Worm (Caenorhabditis elegans) whole organism, L4 larva: ENCODE data around the gene wdr-60.
A peak's percentile ranks its signal among the peaks of the same experiment; 100 is the strongest.

Experiments used
- F26F4.8 ChIP-seq: fragments of 200-800 bp; sonication (Bioruptor generic); conservative IDR thresholded peaks from 2 replicates; pipeline ENCODE4 v1.3.6; 2022; ENCODE audit warnings: missing genetic modification characterization, missing compliant biosample characterization
- F37D6.2 ChIP-seq: sonication (generic microtip); optimal IDR thresholded peaks from 2 replicates; lab custom pipeline; 2016; ENCODE audit warnings: mild to moderate bottlenecking, missing genetic modification characterization, missing compliant biosample characterization
- T26A8.4 ChIP-seq: fragments of 200-800 bp; sonication (Bioruptor generic); IDR thresholded peaks from 2 replicates; pipeline ENCODE4 v1.3.6; 2022; ENCODE audit warnings: missing genetic modification characterization, missing compliant biosample characterization
- aha-1 ChIP-seq: fragments of 150-350 bp; peaks from one replicate; lab custom pipeline; 2014; ENCODE audit warnings: missing biosample characterization, missing genetic modification characterization
- aly-2 ChIP-seq: sonication (generic microtip); optimal IDR thresholded peaks from 2 replicates; lab custom pipeline; 2018; ENCODE audit warnings: missing biosample characterization, missing genetic modification characterization
- ceh-62 ChIP-seq: sonication (generic microtip); optimal IDR thresholded peaks from 2 replicates; lab custom pipeline; 2017; ENCODE audit warnings: missing biosample characterization, missing genetic modification characterization
- ceh-82 ChIP-seq: sonication (generic microtip); optimal IDR thresholded peaks from 2 replicates; lab custom pipeline; 2017; ENCODE audit warnings: missing biosample characterization, missing genetic modification characterization
- ces-1 ChIP-seq: fragments of 150-350 bp; sonication (generic microtip); optimal IDR thresholded peaks from 4 replicates; lab custom pipeline; 2014; ENCODE audit warnings: missing biosample characterization, missing genetic modification reagents, missing genetic modification characterization
- ctbp-1 ChIP-seq: fragments of 200-800 bp; sonication (Bioruptor generic); IDR thresholded peaks from 2 replicates; pipeline ENCODE4 v1.3.6; 2022; ENCODE audit warnings: missing genetic modification reagents, missing genetic modification characterization, missing compliant biosample characterization
- daf-8 ChIP-seq: fragments of 200-800 bp; sonication (Bioruptor generic); IDR thresholded peaks from 2 replicates; pipeline ENCODE4 v1.3.6; 2022; ENCODE audit warnings: missing genetic modification characterization, missing compliant biosample characterization
- dmd-6 ChIP-seq: fragments of 200-800 bp; sonication (Bioruptor generic); IDR thresholded peaks from 2 replicates; pipeline ENCODE4 v1.3.6; 2022; ENCODE audit warnings: missing genetic modification reagents, missing genetic modification characterization, missing compliant biosample characterization
- duxl-1 ChIP-seq: sonication (generic microtip); optimal IDR thresholded peaks from 2 replicates; lab custom pipeline; 2016; ENCODE audit warnings: mild to moderate bottlenecking, missing genetic modification characterization, moderate library complexity, missing compliant biosample characterization; ENCODE audit not compliant: poor library complexity
- egl-27 ChIP-seq: sonication (generic microtip); optimal IDR thresholded peaks from 3 replicates; lab custom pipeline; 2017; ENCODE audit warnings: missing biosample characterization, missing genetic modification reagents, missing genetic modification characterization
- fkh-10 ChIP-seq: fragments of 150-350 bp; optimal IDR thresholded peaks from 2 replicates; lab custom pipeline; 2014; ENCODE audit warnings: missing biosample characterization, missing genetic modification reagents, missing genetic modification characterization
- fos-1 ChIP-seq: fragments of 150-350 bp; optimal IDR thresholded peaks from 2 replicates; lab custom pipeline; 2014; ENCODE audit warnings: missing biosample characterization, missing genetic modification characterization
- hlh-11 ChIP-seq: fragments of 200-800 bp; sonication (Bioruptor generic); optimal IDR thresholded peaks from 2 replicates; lab custom pipeline; 2018; ENCODE audit warnings: mild to moderate bottlenecking, missing genetic modification characterization, missing compliant biosample characterization
- hlh-30 ChIP-seq: sonication (generic microtip); optimal IDR thresholded peaks from 2 replicates; lab custom pipeline; 2017; ENCODE audit warnings: antibody characterized with exemption, mild to moderate bottlenecking, missing genetic modification characterization, missing compliant biosample characterization; ENCODE audit not compliant: insufficient read depth
- lim-7 ChIP-seq: fragments of 200-800 bp; sonication (Bioruptor generic); IDR thresholded peaks from 2 replicates; pipeline ENCODE4 v1.3.6; 2022; ENCODE audit warnings: missing genetic modification characterization, missing compliant biosample characterization
- lin-13 ChIP-seq: fragments of 150-350 bp; optimal IDR thresholded peaks from 2 replicates; lab custom pipeline; 2014; ENCODE audit warnings: missing biosample characterization, missing genetic modification reagents, missing genetic modification characterization
- lin-38 ChIP-seq: fragments of 200-800 bp; sonication (Bioruptor generic); IDR thresholded peaks from 2 replicates; pipeline ENCODE4 v1.3.6; 2022; ENCODE audit warnings: missing genetic modification reagents, missing genetic modification characterization, missing compliant biosample characterization
- lin-39 ChIP-seq: fragments of 150-350 bp; optimal IDR thresholded peaks from 2 replicates; lab custom pipeline; 2014; ENCODE audit warnings: missing biosample characterization, missing genetic modification reagents, missing genetic modification characterization
- lir-3 ChIP-seq: sonication (generic microtip); optimal IDR thresholded peaks from 2 replicates; lab custom pipeline; 2016; ENCODE audit warnings: mild to moderate bottlenecking, missing genetic modification characterization, missing compliant biosample characterization
- lsy-2 ChIP-seq, 2 experiments: fragments of 150-350 bp in 1 of 2; sonication (generic microtip) in 1 of 2; optimal IDR thresholded peaks; 2 replicates each; lab custom pipeline; 2014 to 2017; ENCODE audit warnings: missing biosample characterization in 2 of 2, missing genetic modification characterization in 2 of 2
- madf-9 ChIP-seq: fragments of 200-800 bp; sonication (Bioruptor generic); conservative IDR thresholded peaks from 2 replicates; pipeline ENCODE4 v1.3.6; 2022; ENCODE audit warnings: missing genetic modification reagents, missing genetic modification characterization, missing compliant biosample characterization
- mdl-1 ChIP-seq, 2 experiments: fragments of 150-350 bp in 1 of 2; sonication (generic microtip) in 1 of 2; optimal IDR thresholded peaks; 2 replicates each; lab custom pipeline; 2014 to 2017; ENCODE audit warnings: missing biosample characterization in 2 of 2, missing genetic modification characterization in 2 of 2
- mdt-29 ChIP-seq: fragments of 200-800 bp; sonication (Bioruptor generic); IDR thresholded peaks from 2 replicates; pipeline ENCODE4 v1.3.6; 2022; ENCODE audit warnings: missing genetic modification reagents, missing genetic modification characterization, missing compliant biosample characterization
- mes-2 ChIP-seq: sonication (generic microtip); optimal IDR thresholded peaks from 2 replicates; lab custom pipeline; 2016; ENCODE audit warnings: missing genotype, mild to moderate bottlenecking, missing genetic modification characterization, missing compliant biosample characterization; ENCODE audit not compliant: poor library complexity, severe bottlenecking
- mxl-3 ChIP-seq: fragments of 200-800 bp; sonication (Bioruptor generic); optimal IDR thresholded peaks from 2 replicates; lab custom pipeline; 2018; ENCODE audit warnings: mild to moderate bottlenecking, missing genetic modification characterization, missing compliant biosample characterization
- nhr-11 ChIP-seq: fragments of 150-350 bp; optimal IDR thresholded peaks from 2 replicates; lab custom pipeline; 2014; ENCODE audit warnings: missing biosample characterization, missing genetic modification characterization
- nhr-25 ChIP-seq: sonication (generic microtip); optimal IDR thresholded peaks from 2 replicates; lab custom pipeline; 2017; ENCODE audit warnings: missing genetic modification characterization, mild to moderate bottlenecking, missing compliant biosample characterization, antibody characterized with exemption, moderate library complexity, borderline replicate concordance; ENCODE audit not compliant: insufficient read depth
- nhr-42 ChIP-seq: fragments of 200-800 bp; sonication (Bioruptor generic); IDR thresholded peaks from 2 replicates; pipeline ENCODE4 v1.3.6; 2022; ENCODE audit warnings: missing genetic modification characterization, missing compliant biosample characterization
- nhr-48 ChIP-seq: sonication (generic microtip); optimal IDR thresholded peaks from 2 replicates; lab custom pipeline; 2016; ENCODE audit warnings: mild to moderate bottlenecking, missing genetic modification characterization, missing compliant biosample characterization
- nhr-6 ChIP-seq: fragments of 150-350 bp; optimal IDR thresholded peaks from 2 replicates; lab custom pipeline; 2014; ENCODE audit warnings: missing biosample characterization, missing genetic modification characterization
- nhr-77 ChIP-seq: fragments of 150-350 bp; optimal IDR thresholded peaks from 2 replicates; lab custom pipeline; 2014; ENCODE audit warnings: missing biosample characterization, missing genetic modification characterization
- rbr-2 ChIP-seq: sonication (generic microtip); optimal IDR thresholded peaks from 2 replicates; lab custom pipeline; 2016; ENCODE audit warnings: missing genotype, missing genetic modification characterization, missing compliant biosample characterization
- snpc-1.2 ChIP-seq: fragments of 200-800 bp; sonication (Bioruptor generic); IDR thresholded peaks from 2 replicates; pipeline ENCODE4 v1.3.6; 2022; ENCODE audit warnings: missing genetic modification reagents, missing genetic modification characterization, missing compliant biosample characterization
- spr-1 ChIP-seq: sonication (generic microtip); optimal IDR thresholded peaks from 2 replicates; lab custom pipeline; 2016; ENCODE audit warnings: mild to moderate bottlenecking, missing genetic modification characterization, missing compliant biosample characterization
- tra-1 ChIP-seq: fragments of 200-800 bp; sonication (Bioruptor generic); IDR thresholded peaks from 2 replicates; pipeline ENCODE4 v1.3.6; 2022; ENCODE audit warnings: missing genetic modification reagents, missing genetic modification characterization, missing compliant biosample characterization
- unc-130 ChIP-seq: sonication (generic microtip); optimal IDR thresholded peaks from 2 replicates; lab custom pipeline; 2016; ENCODE audit warnings: missing genetic modification reagents, missing genetic modification characterization, missing compliant biosample characterization
- zag-1 ChIP-seq: fragments of 150-350 bp; optimal IDR thresholded peaks from 2 replicates; lab custom pipeline; 2014; ENCODE audit warnings: missing biosample characterization, missing genetic modification characterization
- zip-2 ChIP-seq: fragments of 150-350 bp; optimal IDR thresholded peaks from 2 replicates; lab custom pipeline; 2014; ENCODE audit warnings: missing biosample characterization, missing genetic modification characterization
- ztf-7 ChIP-seq: fragments of 150-350 bp; optimal IDR thresholded peaks from 2 replicates; lab custom pipeline; 2014; ENCODE audit warnings: missing biosample characterization, missing genetic modification characterization

Gene wdr-60

ce11 chrIII:4962886-4963285 lies 24.1 kb upstream of the wdr-60 start, which contains the start of gene C27F2.9 (continued):
- TF ChIP-seq lsy-2 (tag; optimal IDR thresholded peaks at IDR 0.05; lab: Kevin White, UChicago) (peak; percentile 56 to 92), duxl-1 (peak; percentile 82), F37D6.2 (tag; lab: Kevin White, UChicago) (peak; percentile 68), tra-1 (peak; percentile 54; the same call in 1 of the 2 replicates), mdt-29 (GFP tag; lab: Robert Waterston, UW) (no peak), snpc-1.2 (GFP tag; lab: Robert Waterston, UW) (no peak), fos-1 (tag; lab: Kevin White, UChicago) (no peak), rbr-2 (tag; lab: Kevin White, UChicago) (peak; percentile 82), daf-8 (GFP tag; lab: Robert Waterston, UW) (no peak), T26A8.4 (GFP tag; lab: Robert Waterston, UW) (no peak; the same call in 1 of the 2 replicates), lin-38 (GFP tag; lab: Robert Waterston, UW) (peak; percentile 89), egl-27 (tag; lab: Kevin White, UChicago) (no peak), nhr-77 (peak; percentile 52), mes-2 (peak; percentile 95), ceh-62 (no peak), zip-2 (tag; lab: Kevin White, UChicago) (peak; percentile 31), hlh-11 (tag; lab: Kevin White, UChicago) (no peak), lin-13 (GFP tag; lab: Kevin White, UChicago) (peak; percentile 61), ces-1 (GFP tag; lab: Kevin White, UChicago) (no peak), ztf-7 (tag; lab: Kevin White, UChicago) (peak; percentile 43), aly-2 (no peak), spr-1 (tag; lab: Kevin White, UChicago) (peak; percentile 68), hlh-30 (tag; lab: Kevin White, UChicago) (peak; percentile 73), mxl-3 (GFP tag; lab: Kevin White, UChicago) (no peak), unc-130 (peak; percentile 59), madf-9 (GFP tag; lab: Robert Waterston, UW) (no peak), dmd-6 (peak; percentile 67), ceh-82 (no peak), zag-1 (no peak), fkh-10 (GFP tag; lab: Kevin White, UChicago) (peak; percentile 57), aha-1 (tag; lab: Kevin White, UChicago) (no peak), nhr-11 (tag; lab: Kevin White, UChicago) (peak; percentile 84), nhr-6 (tag; lab: Kevin White, UChicago) (peak; percentile 82), lin-39 (no peak), mdl-1 (tag; optimal IDR thresholded peaks at IDR 0.05; lab: Kevin White, UChicago) (peak in 1 of 2 experiments; percentile 2), nhr-25 (tag; lab: Kevin White, UChicago) (peak; percentile 70), nhr-42 (GFP tag; lab: Robert Waterston, UW) (peak; percentile 88), lim-7 (GFP tag; lab: Robert Waterston, UW) (no peak), nhr-48 (peak; percentile 54), lir-3 (tag; lab: Kevin White, UChicago) (no peak)

DNA sequence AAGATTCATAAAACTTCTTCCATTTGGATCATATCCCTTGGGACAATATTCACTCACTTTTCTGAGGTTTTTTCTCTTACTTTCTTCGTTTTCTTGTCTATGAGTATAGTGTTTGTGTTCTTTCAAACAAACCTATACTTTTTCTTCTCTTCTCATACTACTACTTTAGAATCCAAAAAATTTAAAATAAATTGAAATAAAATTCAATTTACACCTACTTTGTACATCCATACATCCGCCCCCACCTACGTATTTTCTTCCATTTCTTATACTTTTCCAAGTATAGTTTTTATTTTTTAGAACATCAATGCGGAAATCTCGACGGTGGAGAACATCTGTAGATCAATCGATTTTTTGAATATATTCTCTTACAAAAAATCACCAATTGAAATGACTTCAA lies 21.7 kb upstream of the wdr-60 start, which contains the start of gene nca-2:
Gene nca-2, plus strand, starts transcription at position 301 of the 400 bp plus-strand sequence.
- TF ChIP-seq F26F4.8 (GFP tag; lab: Robert Waterston, UW) (no peak), ctbp-1 (GFP tag; lab: Robert Waterston, UW) (no peak)
